Fruit fly (Drosophila melanogaster) whole organism, embryonic: Measurements from ENCODE around the gene mop.
A peak's percentile ranks its signal among the peaks of the same experiment; 100 is the strongest.

Source experiments
- Atf3 ChIP-seq: fragments of 200-800 bp; sonication (Bioruptor generic); optimal IDR thresholded peaks from 3 replicates; lab custom pipeline; 2016; ENCODE audit warnings: missing biosample characterization, missing genetic modification characterization
- Awh ChIP-seq: fragments of 200-800 bp; sonication (Bioruptor generic); IDR thresholded peaks from 2 replicates; pipeline ENCODE4, ENCODE4 v1.3.6; 2022; ENCODE audit warnings: missing biosample characterization, missing genetic modification characterization
- Bteb2 ChIP-seq: fragments of 200-800 bp; sonication (Bioruptor generic); optimal IDR thresholded peaks from 2 replicates; lab custom pipeline; 2016; ENCODE audit warnings: missing biosample characterization, missing genetic modification characterization
- CG10147 ChIP-seq: fragments of 200-800 bp; sonication (Bioruptor generic); optimal IDR thresholded peaks from 2 replicates; lab custom pipeline; 2019; ENCODE audit warnings: missing biosample characterization, mild to moderate bottlenecking, missing genetic modification characterization, moderate library complexity
- CG10321 ChIP-seq: fragments of 200-800 bp; sonication (Bioruptor generic); IDR thresholded peaks from 2 replicates; pipeline ENCODE4 v1.3.6; 2022; ENCODE audit warnings: missing biosample characterization, missing genetic modification characterization
- CG11504 ChIP-seq: fragments of 200-800 bp; sonication (Bioruptor generic); optimal IDR thresholded peaks from 3 replicates; lab custom pipeline; 2019; ENCODE audit warnings: missing biosample characterization, mild to moderate bottlenecking, missing genetic modification characterization, moderate library complexity
- CG11696 ChIP-seq: fragments of 200-800 bp; sonication (Bioruptor generic); IDR thresholded peaks from 2 replicates; pipeline ENCODE4 v1.3.6; 2022; ENCODE audit warnings: missing biosample characterization, missing genetic modification characterization
- CG12219 ChIP-seq: fragments of 200-800 bp; sonication (Bioruptor generic); optimal IDR thresholded peaks from 3 replicates; lab custom pipeline; 2018; ENCODE audit warnings: missing biosample characterization, mild to moderate bottlenecking, missing genetic modification characterization
- CG13424 ChIP-seq: fragments of 200-800 bp; sonication (Bioruptor generic); optimal IDR thresholded peaks from 2 replicates; lab custom pipeline; 2019; ENCODE audit warnings: missing biosample characterization, mild to moderate bottlenecking, missing genetic modification characterization, moderate library complexity
- CG13624 ChIP-seq: fragments of 200-800 bp; sonication (Bioruptor generic); optimal IDR thresholded peaks from 2 replicates; lab custom pipeline; 2016; ENCODE audit warnings: missing biosample characterization, missing genetic modification characterization
- CG14441 ChIP-seq: fragments of 200-800 bp; sonication (Bioruptor generic); IDR thresholded peaks from 2 replicates; pipeline ENCODE4 v1.3.6; 2022; ENCODE audit warnings: missing biosample characterization, missing genetic modification characterization
- CG15269 ChIP-seq: fragments of 200-800 bp; sonication (Bioruptor generic); optimal IDR thresholded peaks from 2 replicates; lab custom pipeline; 2018; ENCODE audit warnings: missing biosample characterization, mild to moderate bottlenecking, missing genetic modification characterization, moderate library complexity
- CG15601 ChIP-seq: fragments of 200-800 bp; sonication (Bioruptor generic); optimal IDR thresholded peaks from 3 replicates; lab custom pipeline; 2019; ENCODE audit warnings: missing biosample characterization, mild to moderate bottlenecking, missing genetic modification characterization, moderate library complexity
- CG15696 ChIP-seq: fragments of 200-800 bp; sonication (Bioruptor generic); optimal IDR thresholded peaks from 2 replicates; lab custom pipeline; 2019; ENCODE audit warnings: missing biosample characterization, mild to moderate bottlenecking, missing genetic modification characterization, moderate library complexity
- CG6683 ChIP-seq: fragments of 200-800 bp; sonication (Bioruptor generic); optimal IDR thresholded peaks from 2 replicates; lab custom pipeline; 2017; ENCODE audit warnings: missing biosample characterization, mild to moderate bottlenecking, missing genetic modification characterization, missing genetic modification reagents
- Dbx ChIP-seq: fragments of 200-800 bp; sonication (Bioruptor generic); IDR thresholded peaks from 3 replicates; pipeline ENCODE4 v1.3.6; 2022; ENCODE audit warnings: missing biosample characterization, missing genetic modification characterization
- Doc2 ChIP-seq: fragments of 200-800 bp; sonication (Bioruptor generic); IDR thresholded peaks from 2 replicates; pipeline ENCODE4 v1.3.6; 2022; ENCODE audit warnings: missing biosample characterization, missing genetic modification characterization
- E2f2 ChIP-seq: fragments of 200-800 bp; sonication (Bioruptor generic); IDR thresholded peaks from 2 replicates; pipeline ENCODE4 v1.3.6; 2022; ENCODE audit warnings: missing biosample characterization, missing genetic modification characterization
- Eip74EF ChIP-seq, 2 experiments: fragments of 200-800 bp in 1 of 2; fragments of >200 bp in 1 of 2; sonication (Bioruptor generic) in 1 of 2; optimal IDR thresholded peaks; 2 replicates each; lab custom pipeline; 2017 to 2019; ENCODE audit warnings: missing biosample characterization in 2 of 2, missing genetic modification characterization in 2 of 2, mild to moderate bottlenecking in 1 of 2, moderate library complexity in 1 of 2
- Hr3 ChIP-seq: fragments of 200-800 bp; sonication (Bioruptor generic); optimal IDR thresholded peaks from 3 replicates; lab custom pipeline; 2016; ENCODE audit warnings: missing biosample characterization, missing genetic modification characterization
- Hr78 ChIP-seq, 2 experiments: fragments of 200-800 bp in 1 of 2; fragments of >200 bp in 1 of 2; sonication (Bioruptor generic) in 1 of 2; optimal IDR thresholded peaks; 2 replicates each; lab custom pipeline; 2017 to 2019; ENCODE audit warnings: missing biosample characterization in 2 of 2, missing genetic modification characterization in 2 of 2, mild to moderate bottlenecking in 1 of 2, moderate library complexity in 1 of 2
- Max ChIP-seq: fragments of 200-800 bp; sonication (Bioruptor generic); optimal IDR thresholded peaks from 2 replicates; lab custom pipeline; 2016; ENCODE audit warnings: missing biosample characterization, mild to moderate bottlenecking, missing genetic modification characterization
- Ssrp ChIP-seq: fragments of 200-800 bp; sonication (Bioruptor generic); optimal IDR thresholded peaks from 2 replicates; lab custom pipeline; 2018; ENCODE audit warnings: missing biosample characterization, mild to moderate bottlenecking, missing genetic modification characterization, moderate library complexity
- Trl ChIP-seq, 3 experiments: fragments of >200 bp in 2 of 3; fragments of 200-800 bp in 1 of 3; sonication (Bioruptor generic) in 1 of 3; optimal IDR thresholded peaks; 2 replicates in 1 of 3; 3 replicates in 2 of 3; lab custom pipeline; 2016 to 2017; ENCODE audit warnings: missing biosample characterization in 1 of 3, missing genetic modification characterization in 1 of 3
- aop ChIP-seq: fragments of 200-800 bp; sonication (Bioruptor generic); IDR thresholded peaks from 2 replicates; pipeline ENCODE4 v1.3.6; 2022; ENCODE audit warnings: missing biosample characterization, missing genetic modification characterization
- cad ChIP-seq: fragments of >200 bp; optimal IDR thresholded peaks from 2 replicates; lab custom pipeline; 2017; ENCODE audit warnings: missing biosample characterization, missing genetic modification characterization
- cas ChIP-seq: fragments of 200-800 bp; sonication (Bioruptor generic); IDR thresholded peaks from 2 replicates; pipeline ENCODE4 v1.3.6; 2022; ENCODE audit warnings: missing biosample characterization, missing genetic modification characterization
- chinmo ChIP-seq: fragments of 200-800 bp; sonication (Bioruptor generic); IDR thresholded peaks from 4 replicates; pipeline ENCODE4 v1.3.6; 2022; ENCODE audit warnings: missing biosample characterization, missing genetic modification characterization; ENCODE audit not compliant: partially characterized antibody
- corto ChIP-seq: fragments of 200-800 bp; sonication (Bioruptor generic); optimal IDR thresholded peaks from 2 replicates; lab custom pipeline; 2016; ENCODE audit warnings: missing biosample characterization, mild to moderate bottlenecking, missing genetic modification characterization, moderate library complexity
- da ChIP-seq: fragments of 200-800 bp; sonication (Bioruptor generic); optimal IDR thresholded peaks from 2 replicates; lab custom pipeline; 2016; ENCODE audit warnings: missing biosample characterization, missing genetic modification characterization
- danr ChIP-seq: fragments of 200-800 bp; sonication (Bioruptor generic); IDR thresholded peaks from 2 replicates; pipeline ENCODE4 v1.3.6; 2022; ENCODE audit warnings: missing biosample characterization, missing genetic modification characterization
- exex ChIP-seq: fragments of 200-800 bp; sonication (Bioruptor generic); optimal IDR thresholded peaks from 4 replicates; lab custom pipeline; 2018; ENCODE audit warnings: missing biosample characterization, mild to moderate bottlenecking, missing genetic modification characterization, moderate library complexity
- eyg ChIP-seq: fragments of 200-800 bp; sonication (Bioruptor generic); optimal IDR thresholded peaks from 3 replicates; lab custom pipeline; 2016; ENCODE audit warnings: missing biosample characterization, missing genetic modification characterization
- ind ChIP-seq: fragments of 200-800 bp; sonication (Bioruptor generic); optimal IDR thresholded peaks from 3 replicates; lab custom pipeline; 2016; ENCODE audit warnings: missing biosample characterization, missing genetic modification characterization
- jigr1 ChIP-seq: fragments of 200-800 bp; sonication (Bioruptor generic); IDR thresholded peaks from 3 replicates; pipeline ENCODE4 v1.3.6; 2022; ENCODE audit warnings: missing biosample characterization, missing genetic modification characterization
- lmd ChIP-seq: fragments of 200-800 bp; sonication (Bioruptor generic); IDR thresholded peaks from 2 replicates; pipeline ENCODE4 v1.3.6; 2022; ENCODE audit warnings: missing biosample characterization, missing genetic modification characterization
- odd ChIP-seq: fragments of 200-800 bp; sonication (Bioruptor generic); optimal IDR thresholded peaks from 2 replicates; lab custom pipeline; 2017; ENCODE audit warnings: missing biosample characterization, mild to moderate bottlenecking, missing genetic modification characterization
- pb ChIP-seq: fragments of 200-800 bp; sonication (Bioruptor generic); optimal IDR thresholded peaks from 3 replicates; lab custom pipeline; 2016; ENCODE audit warnings: missing biosample characterization, missing genetic modification characterization
- pfk ChIP-seq: fragments of 200-800 bp; sonication (Bioruptor generic); optimal IDR thresholded peaks from 2 replicates; lab custom pipeline; 2018; ENCODE audit warnings: missing biosample characterization, mild to moderate bottlenecking, missing genetic modification characterization, moderate library complexity
- phol ChIP-seq: fragments of 200-800 bp; sonication (Bioruptor generic); optimal IDR thresholded peaks from 3 replicates; lab custom pipeline; 2018; ENCODE audit warnings: missing biosample characterization, mild to moderate bottlenecking, missing genetic modification characterization, moderate library complexity
- pita ChIP-seq: fragments of 200-800 bp; sonication (Bioruptor generic); optimal IDR thresholded peaks from 2 replicates; lab custom pipeline; 2017; ENCODE audit warnings: missing biosample characterization, mild to moderate bottlenecking, missing genetic modification characterization
- ranshi ChIP-seq: fragments of 200-800 bp; sonication (Bioruptor generic); IDR thresholded peaks from 2 replicates; pipeline ENCODE4 v1.3.6; 2022; ENCODE audit warnings: missing biosample characterization, missing genetic modification characterization
- sima ChIP-seq: fragments of 200-800 bp; sonication (Bioruptor generic); optimal IDR thresholded peaks from 2 replicates; lab custom pipeline; 2016; ENCODE audit warnings: missing biosample characterization, missing genetic modification characterization
- twi ChIP-seq: fragments of 200-800 bp; optimal IDR thresholded peaks from 2 replicates; lab custom pipeline; 2019; ENCODE audit warnings: missing biosample characterization, mild to moderate bottlenecking, missing genetic modification characterization, moderate library complexity
- usp ChIP-seq: fragments of >200 bp; optimal IDR thresholded peaks from 2 replicates; lab custom pipeline; 2017; ENCODE audit warnings: missing biosample characterization, missing genetic modification characterization
- zen2 ChIP-seq: fragments of 200-800 bp; sonication (Bioruptor generic); IDR thresholded peaks from 3 replicates; pipeline ENCODE4 v1.3.6; 2022; ENCODE audit warnings: missing biosample characterization, missing genetic modification characterization; ENCODE audit not compliant: partially characterized antibody

mop gene

DNA sequence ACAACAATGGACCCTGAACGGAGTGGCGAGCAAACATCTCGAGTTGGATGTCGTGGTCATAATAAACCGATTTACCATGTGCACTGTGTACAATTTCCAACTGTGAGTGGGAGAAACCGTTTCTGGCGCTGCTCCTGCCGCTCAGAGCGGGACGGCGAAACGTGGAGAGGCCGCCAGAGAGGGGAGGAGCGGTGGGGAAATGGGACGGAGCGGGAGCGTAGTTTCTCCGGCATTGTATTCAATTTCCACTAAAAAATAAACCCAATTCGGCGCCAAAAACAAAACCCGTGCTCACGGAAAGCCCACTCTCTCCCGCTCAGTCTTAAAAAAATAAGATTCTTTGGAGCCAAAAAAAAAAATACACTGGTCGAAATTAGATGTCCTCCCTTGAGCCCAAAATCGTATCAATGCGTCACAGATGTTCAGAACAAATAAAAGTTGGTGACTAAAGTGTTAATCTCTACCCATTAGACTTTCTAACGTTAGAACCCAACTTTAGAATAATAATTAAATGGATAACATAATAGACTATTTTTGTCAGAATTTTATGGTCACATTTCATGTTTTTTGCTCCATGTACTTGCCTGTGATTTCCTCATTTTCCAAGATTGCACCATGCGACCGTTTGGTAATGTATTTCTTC is 15.8 kb downstream of the mop start (continued):
- TF ChIP-seq corto (no peak), lmd (GFP tag; lab: Robert Waterston, UW) (peak; percentile 64; the same call in 1 of the 2 replicates), Doc2 (no peak), CG13624 (peak; percentile 35)

DNA sequence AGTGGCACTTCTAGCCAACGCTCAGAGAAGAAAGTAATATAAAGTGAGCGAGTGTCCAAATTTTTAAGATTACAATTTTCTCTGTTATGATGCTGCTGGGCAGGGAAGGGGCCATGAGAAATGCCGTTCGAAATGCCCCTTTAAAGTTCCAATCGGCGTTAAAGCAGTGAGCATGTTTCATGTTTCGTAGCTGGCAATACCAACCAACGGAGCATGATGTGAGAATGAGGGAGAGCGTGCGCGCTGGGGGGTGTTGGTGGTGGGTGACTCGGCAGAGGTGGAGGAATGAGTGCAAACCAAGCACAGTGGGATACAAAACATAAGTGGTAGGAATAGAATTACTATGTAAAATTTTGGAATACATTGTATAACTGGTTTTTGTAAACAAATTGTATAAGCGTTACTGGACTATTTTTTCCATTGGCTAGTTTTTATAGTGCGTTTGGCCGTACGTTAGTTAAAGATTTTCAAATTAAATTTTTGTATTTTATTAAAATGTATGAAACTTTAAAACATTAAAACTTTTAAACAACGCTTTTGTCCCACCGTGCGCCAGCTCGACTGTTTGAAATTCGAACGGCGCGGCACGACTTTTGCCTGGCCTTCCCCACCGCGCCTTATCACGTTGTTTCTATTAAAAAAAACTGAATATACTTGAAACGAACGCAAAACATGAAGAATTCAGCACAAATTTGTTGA is 16.7 kb downstream of the mop start:
- peak; percentile 100 for TF ChIP-seq Max (GFP tag; lab: Kevin White, UChicago)
- TF ChIP-seq Eip74EF (GFP tag; optimal IDR thresholded peaks at IDR 0.05; lab: Kevin White, UChicago) = peak in 1 of 2 experiments; percentile 100
- peak; percentile 99 for TF ChIP-seq CG15601 (tag; lab: Kevin White, UChicago)
- peak; percentile 99 for TF ChIP-seq Awh (GFP tag; lab: Robert Waterston, UW)
- TF ChIP-seq CG11696 = peak; percentile 97
- TF ChIP-seq CG12219 (GFP tag; lab: Kevin White, UChicago) = peak; percentile 99
- peak; percentile 99 for TF ChIP-seq Atf3 (GFP tag; lab: Kevin White, UChicago)
- TF ChIP-seq Trl (optimal IDR thresholded peaks at IDR 0.05; lab: Kevin White, UChicago) = peak; percentile 74 to 95
- TF ChIP-seq Trl (GFP tag; optimal IDR thresholded peaks at IDR 0.05; lab: Kevin White, UChicago) = peak; percentile 99
- peak; percentile 100 for TF ChIP-seq CG15696 (tag; lab: Kevin White, UChicago)
- peak; percentile 83 for TF ChIP-seq pfk
- peak; percentile 99 for TF ChIP-seq exex (tag; lab: Kevin White, UChicago)
- TF ChIP-seq chinmo = peak; percentile 89; the same call in 3 of the 4 replicates
- TF ChIP-seq Ssrp (tag; lab: Kevin White, UChicago) = peak; percentile 100
- TF ChIP-seq CG11504 = peak; percentile 99
- peak; percentile 100 for TF ChIP-seq danr
- TF ChIP-seq lmd (GFP tag; lab: Robert Waterston, UW) = peak; percentile 100
- peak; percentile 89 for TF ChIP-seq CG10321 (GFP tag; lab: Robert Waterston, UW)
- peak; percentile 97 for TF ChIP-seq sima
- TF ChIP-seq Hr78 (GFP tag; optimal IDR thresholded peaks at IDR 0.05; lab: Kevin White, UChicago) = peak in 1 of 2 experiments; percentile 98
- no peak for TF ChIP-seq usp (GFP tag; lab: Kevin White, UChicago)
- peak; percentile 99 for TF ChIP-seq ind (GFP tag; lab: Kevin White, UChicago)
- peak; percentile 98 for TF ChIP-seq eyg (GFP tag; lab: Kevin White, UChicago)
- TF ChIP-seq odd = peak; percentile 100
- TF ChIP-seq Dbx = peak; percentile 100
- peak; percentile 100 for TF ChIP-seq Hr3
- peak; percentile 100 for TF ChIP-seq CG15269 (tag; lab: Kevin White, UChicago)
- no peak for TF ChIP-seq cad
- TF ChIP-seq pb (GFP tag; lab: Kevin White, UChicago) = peak; percentile 98
- peak; percentile 99 for TF ChIP-seq CG6683
- TF ChIP-seq da (GFP tag; lab: Kevin White, UChicago) = peak; percentile 98
- peak; percentile 99 for TF ChIP-seq Bteb2 (GFP tag; lab: Kevin White, UChicago)
- TF ChIP-seq CG14441 (GFP tag; lab: Robert Waterston, UW) = peak; percentile 99
- TF ChIP-seq cas (GFP tag; lab: Robert Waterston, UW) = peak; percentile 99
- no peak for TF ChIP-seq pita
- TF ChIP-seq ranshi (GFP tag; lab: Robert Waterston, UW) = peak; percentile 99
- TF ChIP-seq twi = peak; percentile 99
- TF ChIP-seq phol = peak; percentile 100
- TF ChIP-seq CG10147 = peak; percentile 100
- peak; percentile 100 for TF ChIP-seq CG13424 (tag; lab: Kevin White, UChicago)
- peak; percentile 96 for TF ChIP-seq aop (GFP tag; lab: Robert Waterston, UW)
- TF ChIP-seq zen2 (GFP tag; lab: Robert Waterston, UW) = no peak
- TF ChIP-seq jigr1 = peak; percentile 99
- peak; percentile 95 for TF ChIP-seq E2f2 (GFP tag; lab: Robert Waterston, UW)
